Fruit fly (Drosophila melanogaster) S2 (cell line): ENCODE measurements around the gene CG11999.

ENCODE experiments used
- CG8478 ChIP-seq: fragments of >200 bp; optimal IDR thresholded peaks from 2 replicates; lab custom pipeline; 2018
- CTCF ChIP-seq, 2 experiments: fragments of >200 bp; optimal IDR thresholded peaks; 2 replicates each; lab custom pipeline; 2018

CG11999 gene

dm6 chr3R:5354373-5355134, at the start of gene CG11999, which contains the start of gene CG1161:
Gene CG11999, minus strand, starts transcription at chr3R:5354747.
Gene CG1161, plus strand, starts transcription at chr3R:5355092.
- TF ChIP-seq CTCF (optimal IDR thresholded peaks at IDR 0.05; lab: Kevin White, UChicago) (no peak), CG8478 (lab: Kevin White, UChicago) (no peak)

dm6 chr3R:5403963-5404362, 49.4 kb upstream of the CG11999 start, which contains the start of gene CG2663:
Gene CG2663, minus strand, starts transcription at chr3R:5404135.
- no peak for TF ChIP-seq CG8478 (lab: Kevin White, UChicago)
- TF ChIP-seq CTCF (optimal IDR thresholded peaks at IDR 0.05; lab: Kevin White, UChicago) = no peak

dm6 chr3R:5399096-5399495, 44.5 kb upstream of the CG11999 start, which contains the start of gene Or83a:
Gene Or83a, minus strand, starts transcription at chr3R:5399196.
- no peak for TF ChIP-seq CTCF (optimal IDR thresholded peaks at IDR 0.05; lab: Kevin White, UChicago)
- TF ChIP-seq CG8478 (lab: Kevin White, UChicago) = no peak

DNA sequence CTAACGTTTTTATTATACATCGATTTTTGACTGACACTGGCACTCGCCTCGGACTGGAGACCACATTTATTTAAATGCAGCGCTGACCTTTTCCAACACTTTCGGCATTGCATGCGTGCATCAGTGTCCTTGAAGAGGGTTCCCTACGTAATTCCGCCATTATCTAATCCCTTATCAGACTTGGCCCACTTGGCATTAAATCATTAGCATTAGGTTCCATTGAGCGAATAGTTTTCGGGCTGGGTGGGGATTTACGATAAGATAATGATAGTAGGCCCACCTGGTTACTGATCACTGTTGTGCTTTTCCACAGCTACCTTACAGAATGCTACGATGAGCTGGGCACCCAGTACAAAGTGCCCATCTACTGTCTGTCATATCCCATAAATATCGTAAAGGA, 40.7 kb upstream of the CG11999 start:
- TF ChIP-seq CG8478 (lab: Kevin White, UChicago) = no peak
- TF ChIP-seq CTCF (optimal IDR thresholded peaks at IDR 0.05; lab: Kevin White, UChicago) = no peak

dm6 chr3R:5393742-5394391, 39.3 kb upstream of the CG11999 start, which contains the start of gene CG1172:
Gene CG1172, plus strand, starts transcription at chr3R:5393922.
- TF ChIP-seq CTCF (optimal IDR thresholded peaks at IDR 0.05; lab: Kevin White, UChicago) (no peak), CG8478 (lab: Kevin White, UChicago) (no peak)

DNA sequence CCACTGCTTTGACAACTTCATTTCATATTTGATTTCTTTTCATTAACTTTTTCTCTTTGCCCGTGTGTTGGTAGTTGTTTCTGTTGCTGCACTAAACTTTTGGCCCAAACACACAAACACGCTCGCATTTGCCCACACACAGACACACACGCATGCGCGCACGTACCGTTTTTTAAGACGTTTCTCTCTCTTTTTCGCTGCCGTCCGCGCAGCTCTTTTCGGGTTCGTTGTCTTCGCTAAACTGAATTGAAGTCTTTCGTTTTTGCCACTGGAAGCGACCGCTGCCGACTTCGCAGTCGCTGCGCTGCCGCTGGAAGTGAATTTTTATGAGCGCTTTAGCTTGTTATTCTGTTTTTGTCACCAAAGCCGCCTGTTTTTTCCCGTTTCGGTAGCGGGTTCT, 38.1 kb upstream of the CG11999 start, which contains the start of gene kkv:
Gene kkv, minus strand, starts transcription at position 246 of the 400 bp plus-strand sequence.
- no peak for TF ChIP-seq CG8478 (lab: Kevin White, UChicago)
- no peak for TF ChIP-seq CTCF (optimal IDR thresholded peaks at IDR 0.05; lab: Kevin White, UChicago)

DNA sequence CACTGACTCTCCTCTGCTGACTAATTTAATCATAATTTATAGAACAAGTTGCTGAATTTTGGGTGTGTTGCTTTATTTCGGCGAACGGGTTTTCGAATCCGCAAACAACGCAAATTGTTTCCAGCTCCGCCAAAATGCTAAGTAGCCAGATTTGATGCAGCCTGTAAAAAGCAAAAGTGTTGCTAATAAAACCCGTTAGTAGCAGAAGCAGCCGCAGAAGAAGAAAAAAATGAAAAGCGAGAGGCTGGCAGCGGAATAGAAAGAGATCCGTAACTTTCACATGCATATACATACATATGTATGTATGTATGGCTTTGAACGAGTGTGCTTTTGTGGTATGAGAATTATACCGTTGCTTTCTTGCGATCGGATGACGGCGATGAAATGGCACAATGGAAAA, 37.5 kb upstream of the CG11999 start:
- TF ChIP-seq CG8478 (lab: Kevin White, UChicago) (no peak), CTCF (optimal IDR thresholded peaks at IDR 0.05; lab: Kevin White, UChicago) (no peak)

- TF ChIP-seq CG8478 (lab: Kevin White, UChicago) = no peak
- no peak for TF ChIP-seq CTCF (optimal IDR thresholded peaks at IDR 0.05; lab: Kevin White, UChicago)
These were observed 35.6 kb upstream of the CG11999 start for dm6 chr3R:5390095-5390663.

dm6 chr3R:5389435-5389834, 34.9 kb upstream of the CG11999 start:
- TF ChIP-seq CG8478 (lab: Kevin White, UChicago) = no peak
- no peak for TF ChIP-seq CTCF (optimal IDR thresholded peaks at IDR 0.05; lab: Kevin White, UChicago)

DNA sequence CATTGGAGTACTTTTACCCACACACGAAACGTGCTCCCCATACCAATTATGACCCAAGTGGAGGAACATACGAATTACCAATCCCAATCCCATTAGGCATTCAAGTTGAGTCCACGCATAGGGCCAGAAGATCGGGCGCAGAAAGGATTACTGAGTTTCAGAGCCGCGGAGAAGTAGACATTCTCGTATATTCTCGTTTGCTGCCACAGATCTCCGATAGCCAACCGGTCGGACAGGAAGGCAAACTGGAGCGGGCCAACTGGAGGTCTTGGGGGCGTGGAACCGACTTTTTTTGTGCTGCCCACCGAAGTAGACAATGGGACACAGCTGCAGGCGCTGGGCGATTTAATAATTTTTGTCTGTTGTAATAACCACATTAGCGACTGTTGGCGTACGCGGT, 34.5 kb upstream of the CG11999 start:
- TF ChIP-seq CTCF (optimal IDR thresholded peaks at IDR 0.05; lab: Kevin White, UChicago) = no peak
- no peak for TF ChIP-seq CG8478 (lab: Kevin White, UChicago)

- no peak for TF ChIP-seq CTCF (optimal IDR thresholded peaks at IDR 0.05; lab: Kevin White, UChicago)
These were observed 33.4 kb upstream of the CG11999 start for dm6 chr3R:5387996-5388395.

DNA sequence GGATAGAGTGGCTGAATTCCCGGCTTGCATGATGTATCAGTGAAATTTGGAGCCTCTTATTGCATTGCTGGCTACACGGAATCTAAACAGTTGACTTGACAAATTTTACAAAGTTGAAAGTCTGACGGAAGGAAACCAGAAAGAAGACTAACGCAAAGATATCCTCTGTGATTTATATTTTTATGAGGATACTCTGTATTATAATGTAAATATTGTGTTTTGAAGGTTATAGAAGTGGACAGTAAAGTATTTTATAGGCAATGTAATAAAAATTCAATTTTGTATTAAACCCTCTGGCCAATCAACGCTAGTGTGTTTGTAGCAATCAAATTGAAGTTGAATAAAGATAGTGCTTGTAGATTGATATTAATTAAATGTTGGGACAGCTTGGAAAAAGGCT, 33.0 kb upstream of the CG11999 start, which contains the start of gene CG14668:
Gene CG14668, minus strand, starts transcription at position 101 of the 400 bp plus-strand sequence.
- TF ChIP-seq CTCF (optimal IDR thresholded peaks at IDR 0.05; lab: Kevin White, UChicago) = no peak
- no peak for TF ChIP-seq CG8478 (lab: Kevin White, UChicago)

DNA sequence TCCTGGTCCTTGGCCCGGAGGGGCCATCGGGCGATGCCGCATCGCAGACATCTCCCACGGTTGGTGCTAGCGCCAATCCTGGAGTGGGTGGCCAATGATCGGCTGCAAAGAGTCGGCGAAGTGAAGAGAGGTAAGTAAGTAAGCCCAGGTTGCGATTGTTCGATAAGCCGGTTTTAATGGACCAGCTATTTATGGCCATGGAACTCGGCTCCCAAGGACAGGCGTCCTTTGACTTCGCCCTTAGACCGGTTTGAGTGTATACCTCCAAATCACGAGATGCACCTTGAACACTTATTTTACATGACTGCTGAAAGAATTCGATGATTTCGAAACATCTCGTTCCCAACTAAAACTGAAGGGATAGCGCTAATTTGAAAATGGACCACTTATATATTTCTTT, 31.2 kb upstream of the CG11999 start:
- TF ChIP-seq CG8478 (lab: Kevin White, UChicago) (no peak), CTCF (optimal IDR thresholded peaks at IDR 0.05; lab: Kevin White, UChicago) (no peak)

DNA sequence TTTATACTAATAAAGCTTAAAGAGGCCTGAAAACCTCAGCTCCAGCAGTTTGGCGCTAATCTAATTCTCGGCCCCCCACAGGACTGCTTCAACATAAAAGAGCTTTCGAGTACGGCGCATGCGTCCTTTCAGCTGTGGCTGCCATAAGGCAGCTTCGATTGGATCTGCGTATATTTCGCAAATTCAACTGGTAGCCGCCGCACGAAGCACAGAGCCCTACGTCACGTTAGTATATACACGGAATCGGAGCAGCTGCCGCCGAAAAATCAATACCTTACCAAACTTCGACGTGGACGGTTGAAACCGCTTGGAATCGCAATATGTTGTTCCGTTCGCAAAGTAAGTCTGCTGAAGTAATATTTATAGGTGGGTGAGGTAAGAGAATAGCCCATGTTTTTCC, 22.1 kb upstream of the CG11999 start, which contains the start of gene 7B2:
Gene 7B2, plus strand, starts transcription at position 169 of the 400 bp plus-strand sequence.
- TF ChIP-seq CTCF (optimal IDR thresholded peaks at IDR 0.05; lab: Kevin White, UChicago) (no peak), CG8478 (lab: Kevin White, UChicago) (no peak)

DNA sequence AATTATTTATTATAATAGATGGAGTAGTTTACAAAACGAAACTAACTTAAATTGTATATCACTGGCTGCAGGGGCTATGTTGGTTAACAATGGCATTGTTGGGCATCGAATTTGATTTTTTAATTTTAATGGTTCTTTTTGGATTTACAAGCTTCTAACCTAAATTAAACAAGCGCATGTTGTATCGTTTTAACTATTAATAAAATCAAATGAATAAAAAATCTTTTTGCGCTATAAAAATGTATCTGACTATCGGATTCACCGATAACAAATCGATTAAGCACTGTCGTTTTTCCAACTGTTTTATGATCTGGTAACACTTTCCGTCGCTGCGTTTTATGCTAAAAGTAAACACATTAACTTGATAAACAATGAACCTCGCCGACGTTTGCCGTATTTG, 20.2 kb upstream of the CG11999 start, which contains the start of the genes hd and CG14667:
Gene hd, minus strand, starts transcription at position 243 of the 400 bp plus-strand sequence.
Gene CG14667, plus strand, starts transcription at position 303 of the 400 bp plus-strand sequence.
- TF ChIP-seq CTCF (optimal IDR thresholded peaks at IDR 0.05; lab: Kevin White, UChicago) (no peak), CG8478 (lab: Kevin White, UChicago) (no peak)
